Fruit fly (Drosophila melanogaster) whole organism, embryonic: ENCODE data around the gene CG44406.

Experiments used
- CG13123 ChIP-seq: fragments of 200-800 bp; sonication (Bioruptor generic); optimal IDR thresholded peaks from 2 replicates; lab custom pipeline; 2016; ENCODE audit warnings: missing biosample characterization, missing genetic modification characterization
- CG1602 ChIP-seq: fragments of 200-800 bp; sonication (Bioruptor generic); optimal IDR thresholded peaks from 3 replicates; lab custom pipeline; 2016; ENCODE audit warnings: missing biosample characterization, missing genetic modification characterization
- CG18011 ChIP-seq: fragments of 200-800 bp; sonication (Bioruptor generic); optimal IDR thresholded peaks from 2 replicates; lab custom pipeline; 2017; ENCODE audit warnings: missing biosample characterization, missing genetic modification characterization, mild to moderate bottlenecking, moderate library complexity, missing genotype
- CG3163 ChIP-seq: fragments of 200-800 bp; sonication (Bioruptor generic); optimal IDR thresholded peaks from 3 replicates; lab custom pipeline; 2016; ENCODE audit warnings: missing biosample characterization, missing genetic modification characterization
- CG32532 ChIP-seq: fragments of 200-800 bp; sonication (Bioruptor generic); IDR thresholded peaks from 2 replicates; pipeline ENCODE4 v1.3.6; 2022; ENCODE audit warnings: missing biosample characterization, missing genetic modification characterization
- Ets65A ChIP-seq: fragments of 200-800 bp; sonication (Bioruptor generic); peaks from one replicate; lab custom pipeline; 2016; ENCODE audit warnings: missing biosample characterization, missing genetic modification characterization
- Jarid2 ChIP-seq: fragments of 200-800 bp; sonication (Bioruptor generic); optimal IDR thresholded peaks from 3 replicates; lab custom pipeline; 2017; ENCODE audit warnings: mild to moderate bottlenecking, missing biosample characterization, missing genetic modification reagents, missing genetic modification characterization
- Taf1 ChIP-seq: fragments of 200-800 bp; sonication (Bioruptor generic); IDR thresholded peaks from 2 replicates; pipeline ENCODE4 v1.3.6; 2022; ENCODE audit warnings: missing biosample characterization, missing genetic modification characterization
- psq ChIP-seq: fragments of 200-800 bp; sonication (Bioruptor generic); optimal IDR thresholded peaks from 2 replicates; lab custom pipeline; 2017; ENCODE audit warnings: missing biosample characterization, missing genetic modification characterization
- row ChIP-seq: fragments of 200-800 bp; sonication (Bioruptor generic); IDR thresholded peaks from 3 replicates; pipeline ENCODE4 v1.3.6; 2022; ENCODE audit warnings: missing biosample characterization, missing genetic modification characterization

Gene CG44406

DNA sequence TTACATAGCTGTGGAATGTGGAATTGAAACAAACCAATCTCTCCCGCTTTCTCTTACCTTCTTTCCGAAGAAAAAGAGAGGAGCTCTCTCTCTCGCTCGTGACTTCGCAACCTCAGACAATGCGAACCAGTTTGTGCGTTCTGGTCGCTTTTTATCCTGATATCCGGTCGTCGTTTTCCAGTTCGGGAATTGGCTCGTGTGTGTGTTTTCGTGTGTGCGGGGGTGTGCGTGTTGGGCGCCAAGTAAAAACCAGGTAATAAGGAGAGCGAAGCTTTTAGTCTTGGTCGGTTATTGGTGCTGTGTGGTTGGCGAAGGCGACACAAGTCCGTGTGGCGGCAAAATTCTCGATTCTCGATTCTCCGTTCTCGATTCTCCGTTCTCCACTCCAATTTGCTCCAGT lies 9.3 kb downstream of the CG44406 start, which contains the start of gene beat-IIIb (continued):
- TF ChIP-seq psq (GFP tag; lab: Kevin White, UChicago) = no peak
- no peak for TF ChIP-seq CG18011 (GFP tag; lab: Kevin White, UChicago)
- TF ChIP-seq Ets65A (GFP tag; lab: Kevin White, UChicago) = peak; percentile 90
- no peak for TF ChIP-seq CG1602 (GFP tag; lab: Kevin White, UChicago)
- no peak for TF ChIP-seq CG13123 (GFP tag; lab: Kevin White, UChicago)
- peak; percentile 25 for TF ChIP-seq CG3163 (GFP tag; lab: Kevin White, UChicago)
- TF ChIP-seq CG32532 (GFP tag; lab: Robert Waterston, UW) = no peak
- no peak for TF ChIP-seq row (GFP tag; lab: Robert Waterston, UW)
- peak; percentile 9 for TF ChIP-seq Jarid2 (GFP tag; lab: Kevin White, UChicago)
- TF ChIP-seq Taf1 (GFP tag; lab: Robert Waterston, UW) = no peak
